Fruit fly (Drosophila melanogaster) whole organism, embryonic: ENCODE results near the gene synr.

ENCODE experiments used
- ATbp ChIP-seq: fragments of 200-800 bp; sonication (Bioruptor generic); optimal IDR thresholded peaks from 2 replicates; lab custom pipeline; 2017; ENCODE audit warnings: missing biosample characterization, mild to moderate bottlenecking, missing genetic modification characterization, missing genetic modification reagents
- Ada2b ChIP-seq: fragments of 200-800 bp; sonication (Bioruptor generic); IDR thresholded peaks from 2 replicates; pipeline ENCODE4 v1.3.6; 2022; ENCODE audit warnings: missing biosample characterization, missing genetic modification characterization
- BEAF-32 ChIP-seq: fragments of 200-800 bp; sonication (Bioruptor generic); optimal IDR thresholded peaks from 3 replicates; lab custom pipeline; 2017; ENCODE audit warnings: missing biosample characterization, missing genetic modification characterization, mild to moderate bottlenecking, moderate library complexity, missing genetic modification reagents
- CG10366 ChIP-seq: fragments of 200-800 bp; sonication (Bioruptor generic); IDR thresholded peaks from 2 replicates; pipeline ENCODE4 v1.3.6; 2022; ENCODE audit warnings: missing biosample characterization, missing genetic modification characterization
- CG12155 ChIP-seq: fragments of 200-800 bp; sonication (Bioruptor generic); optimal IDR thresholded peaks from 3 replicates; lab custom pipeline; 2016; ENCODE audit warnings: missing biosample characterization, missing genetic modification characterization
- CG12659 ChIP-seq: fragments of 200-800 bp; sonication (Bioruptor generic); optimal IDR thresholded peaks from 3 replicates; lab custom pipeline; 2017; ENCODE audit warnings: mild to moderate bottlenecking, missing biosample characterization, missing genetic modification reagents, missing genetic modification characterization
- CG13287 ChIP-seq: fragments of 200-800 bp; sonication (Bioruptor generic); IDR thresholded peaks from 2 replicates; pipeline ENCODE4 v1.3.6; 2022; ENCODE audit warnings: missing biosample characterization, missing genetic modification characterization; ENCODE audit not compliant: partially characterized antibody
- CG15514 ChIP-seq: fragments of 200-800 bp; sonication (Bioruptor generic); optimal IDR thresholded peaks from 3 replicates; lab custom pipeline; 2017; ENCODE audit warnings: missing biosample characterization, missing genetic modification characterization, mild to moderate bottlenecking, moderate library complexity, missing genetic modification reagents
- CG15696 ChIP-seq: fragments of 200-800 bp; sonication (Bioruptor generic); optimal IDR thresholded peaks from 2 replicates; lab custom pipeline; 2019; ENCODE audit warnings: missing biosample characterization, mild to moderate bottlenecking, missing genetic modification characterization, moderate library complexity
- CG16779 ChIP-seq: fragments of 200-800 bp; sonication (Bioruptor generic); IDR thresholded peaks from 2 replicates; pipeline ENCODE4 v1.3.6; 2022; ENCODE audit warnings: missing biosample characterization, missing genetic modification characterization
- CG18011 ChIP-seq: fragments of 200-800 bp; sonication (Bioruptor generic); optimal IDR thresholded peaks from 2 replicates; lab custom pipeline; 2017; ENCODE audit warnings: missing biosample characterization, missing genetic modification characterization, mild to moderate bottlenecking, moderate library complexity, missing genotype
- CG32772 ChIP-seq: fragments of 200-800 bp; sonication (Bioruptor generic); IDR thresholded peaks from 2 replicates; pipeline ENCODE4 v1.3.6; 2022; ENCODE audit warnings: missing biosample characterization, missing genetic modification characterization
- CG3281 ChIP-seq: fragments of 200-800 bp; sonication (Bioruptor generic); optimal IDR thresholded peaks from 3 replicates; lab custom pipeline; 2017; ENCODE audit warnings: missing biosample characterization, mild to moderate bottlenecking, missing genetic modification characterization
- CG4328 ChIP-seq: fragments of 200-800 bp; sonication (Bioruptor generic); optimal IDR thresholded peaks from 3 replicates; lab custom pipeline; 2017; ENCODE audit warnings: missing biosample characterization, missing genetic modification reagents, missing genetic modification characterization
- D19B ChIP-seq: fragments of 200-800 bp; sonication (Bioruptor generic); optimal IDR thresholded peaks from 2 replicates; lab custom pipeline; 2017; ENCODE audit warnings: missing biosample characterization, mild to moderate bottlenecking, missing genetic modification characterization
- Eip74EF ChIP-seq, 2 experiments: fragments of 200-800 bp in 1 of 2; fragments of >200 bp in 1 of 2; sonication (Bioruptor generic) in 1 of 2; optimal IDR thresholded peaks; 2 replicates each; lab custom pipeline; 2017 to 2019; ENCODE audit warnings: missing biosample characterization in 2 of 2, missing genetic modification characterization in 2 of 2, mild to moderate bottlenecking in 1 of 2, moderate library complexity in 1 of 2
- Elba2 ChIP-seq: fragments of 200-800 bp; sonication (Bioruptor generic); optimal IDR thresholded peaks from 3 replicates; lab custom pipeline; 2016; ENCODE audit warnings: missing biosample characterization, missing genetic modification characterization
- HmgZ ChIP-seq: fragments of 200-800 bp; sonication (Bioruptor generic); optimal IDR thresholded peaks from 2 replicates; lab custom pipeline; 2018; ENCODE audit warnings: missing biosample characterization, mild to moderate bottlenecking, missing genetic modification characterization
- Hr78 ChIP-seq, 2 experiments: fragments of 200-800 bp in 1 of 2; fragments of >200 bp in 1 of 2; sonication (Bioruptor generic) in 1 of 2; optimal IDR thresholded peaks; 2 replicates each; lab custom pipeline; 2017 to 2019; ENCODE audit warnings: missing biosample characterization in 2 of 2, missing genetic modification characterization in 2 of 2, mild to moderate bottlenecking in 1 of 2, moderate library complexity in 1 of 2
- Hsf ChIP-seq: fragments of 200-800 bp; sonication (Bioruptor generic); optimal IDR thresholded peaks from 3 replicates; lab custom pipeline; 2016; ENCODE audit warnings: missing biosample characterization, missing genetic modification characterization
- Myb ChIP-seq: fragments of 200-800 bp; sonication (Bioruptor generic); optimal IDR thresholded peaks from 2 replicates; lab custom pipeline; 2016; ENCODE audit warnings: missing biosample characterization, missing genetic modification characterization
- NfI ChIP-seq: fragments of 200-800 bp; sonication (Bioruptor generic); optimal IDR thresholded peaks from 3 replicates; lab custom pipeline; 2018; ENCODE audit warnings: missing biosample characterization, mild to moderate bottlenecking, missing genetic modification characterization, moderate library complexity
- Six4 ChIP-seq: fragments of 200-800 bp; sonication (Bioruptor generic); optimal IDR thresholded peaks from 2 replicates; lab custom pipeline; 2016; ENCODE audit warnings: missing biosample characterization, missing genetic modification characterization
- Ssrp ChIP-seq: fragments of 200-800 bp; sonication (Bioruptor generic); optimal IDR thresholded peaks from 2 replicates; lab custom pipeline; 2018; ENCODE audit warnings: missing biosample characterization, mild to moderate bottlenecking, missing genetic modification characterization, moderate library complexity
- TFAM ChIP-seq: fragments of 200-800 bp; sonication (Bioruptor generic); optimal IDR thresholded peaks from 2 replicates; lab custom pipeline; 2017; ENCODE audit warnings: missing biosample characterization, missing genetic modification characterization, inconsistent platforms
- ac ChIP-seq: fragments of 200-800 bp; sonication (Bioruptor generic); optimal IDR thresholded peaks from 3 replicates; lab custom pipeline; 2017; ENCODE audit warnings: missing biosample characterization, mild to moderate bottlenecking, missing genetic modification characterization
- aop ChIP-seq: fragments of 200-800 bp; sonication (Bioruptor generic); IDR thresholded peaks from 2 replicates; pipeline ENCODE4 v1.3.6; 2022; ENCODE audit warnings: missing biosample characterization, missing genetic modification characterization
- ara ChIP-seq: fragments of 200-800 bp; sonication (Bioruptor generic); IDR thresholded peaks from 2 replicates; pipeline ENCODE4 v1.3.6; 2022; ENCODE audit warnings: missing biosample characterization, missing genetic modification characterization
- ash1 ChIP-seq: fragments of 200-800 bp; sonication (Bioruptor generic); optimal IDR thresholded peaks from 2 replicates; lab custom pipeline; 2018; ENCODE audit warnings: missing biosample characterization, mild to moderate bottlenecking, missing genetic modification characterization
- bab2 ChIP-seq: fragments of 200-800 bp; sonication (Bioruptor generic); optimal IDR thresholded peaks from 2 replicates; lab custom pipeline; 2016; ENCODE audit warnings: missing biosample characterization, missing genetic modification characterization
- chinmo ChIP-seq: fragments of 200-800 bp; sonication (Bioruptor generic); IDR thresholded peaks from 4 replicates; pipeline ENCODE4 v1.3.6; 2022; ENCODE audit warnings: missing biosample characterization, missing genetic modification characterization; ENCODE audit not compliant: partially characterized antibody
- dan ChIP-seq: fragments of 200-800 bp; sonication (Bioruptor generic); IDR thresholded peaks from 2 replicates; pipeline ENCODE4 v1.3.6; 2022; ENCODE audit warnings: missing biosample characterization, missing genetic modification characterization
- disco-r ChIP-seq: fragments of 200-800 bp; sonication (Bioruptor generic); optimal IDR thresholded peaks from 2 replicates; lab custom pipeline; 2016; ENCODE audit warnings: missing biosample characterization, missing genetic modification characterization
- emc ChIP-seq: fragments of 200-800 bp; sonication (Bioruptor generic); optimal IDR thresholded peaks from 2 replicates; lab custom pipeline; 2016; ENCODE audit warnings: missing biosample characterization, missing genetic modification characterization
- grau ChIP-seq: fragments of 200-800 bp; optimal IDR thresholded peaks from 3 replicates; lab custom pipeline; 2019; ENCODE audit warnings: missing biosample characterization, mild to moderate bottlenecking, missing genetic modification characterization, moderate library complexity
- her ChIP-seq: fragments of 200-800 bp; sonication (Bioruptor generic); optimal IDR thresholded peaks from 2 replicates; lab custom pipeline; 2016; ENCODE audit warnings: missing biosample characterization, missing genetic modification characterization
- jigr1 ChIP-seq: fragments of 200-800 bp; sonication (Bioruptor generic); IDR thresholded peaks from 3 replicates; pipeline ENCODE4 v1.3.6; 2022; ENCODE audit warnings: missing biosample characterization, missing genetic modification characterization
- mld ChIP-seq: fragments of 200-800 bp; sonication (Bioruptor generic); IDR thresholded peaks from 3 replicates; pipeline ENCODE4 v1.3.6; 2022; ENCODE audit warnings: missing biosample characterization, missing genetic modification characterization; ENCODE audit not compliant: partially characterized antibody
- nerfin-1 ChIP-seq: fragments of 200-800 bp; sonication (Bioruptor generic); optimal IDR thresholded peaks from 3 replicates; lab custom pipeline; 2019; ENCODE audit warnings: missing biosample characterization, mild to moderate bottlenecking, missing genetic modification characterization, moderate library complexity
- org-1 ChIP-seq: fragments of 200-800 bp; sonication (Bioruptor generic); optimal IDR thresholded peaks from 2 replicates; lab custom pipeline; 2017; ENCODE audit warnings: missing biosample characterization, missing genetic modification characterization
- phol ChIP-seq: fragments of 200-800 bp; sonication (Bioruptor generic); optimal IDR thresholded peaks from 3 replicates; lab custom pipeline; 2018; ENCODE audit warnings: missing biosample characterization, mild to moderate bottlenecking, missing genetic modification characterization, moderate library complexity
- pros ChIP-seq: fragments of 200-800 bp; sonication (Bioruptor generic); optimal IDR thresholded peaks from 3 replicates; lab custom pipeline; 2019; ENCODE audit warnings: missing biosample characterization, mild to moderate bottlenecking, missing genetic modification characterization, moderate library complexity
- schlank ChIP-seq: fragments of 200-800 bp; sonication (Bioruptor generic); optimal IDR thresholded peaks from 2 replicates; lab custom pipeline; 2018; ENCODE audit warnings: missing biosample characterization, mild to moderate bottlenecking, missing genetic modification characterization
- sd ChIP-seq: fragments of 200-800 bp; sonication (Bioruptor generic); optimal IDR thresholded peaks from 3 replicates; lab custom pipeline; 2018; ENCODE audit warnings: missing biosample characterization, mild to moderate bottlenecking, missing genetic modification characterization, moderate library complexity
- slbo ChIP-seq: fragments of 200-800 bp; sonication (Bioruptor generic); IDR thresholded peaks from 2 replicates; pipeline ENCODE4 v1.3.6; 2022; ENCODE audit warnings: missing biosample characterization, missing genetic modification characterization
- sna ChIP-seq: fragments of 200-800 bp; sonication (Bioruptor generic); IDR thresholded peaks from 2 replicates; pipeline ENCODE4 v1.3.6; 2022; ENCODE audit warnings: missing biosample characterization, missing genetic modification characterization; ENCODE audit not compliant: partially characterized antibody
- trem ChIP-seq: fragments of 200-800 bp; optimal IDR thresholded peaks from 3 replicates; lab custom pipeline; 2019; ENCODE audit warnings: missing biosample characterization, mild to moderate bottlenecking, missing genetic modification characterization, moderate library complexity
- vvl ChIP-seq: fragments of 200-800 bp; sonication (Bioruptor generic); IDR thresholded peaks from 2 replicates; pipeline ENCODE4 v1.3.6; 2022; ENCODE audit warnings: missing biosample characterization, missing genetic modification characterization

synr gene

dm6 chr2L:4981278-4981966, 38.9 kb downstream of the synr start, which contains the start of the genes CG8892 and CG34126 (continued):
- TF ChIP-seq CG12659 (peak; percentile 99), phol (tag; lab: Kevin White, UChicago) (peak; percentile 98), schlank (tag; lab: Kevin White, UChicago) (peak; percentile 81), ATbp (GFP tag; lab: Kevin White, UChicago) (peak; percentile 90), grau (tag; lab: Kevin White, UChicago) (peak; percentile 96), CG16779 (GFP tag; lab: Robert Waterston, UW) (peak; percentile 85), Hr78 (GFP tag; optimal IDR thresholded peaks at IDR 0.05; lab: Kevin White, UChicago) (peak in 1 of 2 experiments; percentile 75), ash1 (peak; percentile 86), jigr1 (GFP tag; lab: Robert Waterston, UW) (peak; percentile 95), CG15514 (GFP tag; lab: Kevin White, UChicago) (peak; percentile 93), her (GFP tag; lab: Kevin White, UChicago) (peak; percentile 84), CG12155 (GFP tag; lab: Kevin White, UChicago) (peak; percentile 97), ac (peak; percentile 65), BEAF-32 (GFP tag; lab: Kevin White, UChicago) (peak; percentile 68), Ada2b (GFP tag; lab: Robert Waterston, UW) (peak; percentile 93), CG10366 (GFP tag; lab: Robert Waterston, UW) (peak; percentile 94), Ssrp (tag; lab: Kevin White, UChicago) (peak; percentile 97), CG4328 (peak; percentile 97), TFAM (GFP tag; lab: Kevin White, UChicago) (peak; percentile 89), Elba2 (peak; percentile 92), org-1 (GFP tag; lab: Kevin White, UChicago) (peak; percentile 96), dan (GFP tag; lab: Robert Waterston, UW) (peak; percentile 93), nerfin-1 (peak; percentile 97), CG13287 (GFP tag; lab: Robert Waterston, UW) (peak; percentile 30; the same call in 1 of the 2 replicates), slbo (GFP tag; lab: Robert Waterston, UW) (peak; percentile 98), Eip74EF (GFP tag; optimal IDR thresholded peaks at IDR 0.05; lab: Kevin White, UChicago) (peak in 1 of 2 experiments; percentile 85), CG32772 (GFP tag; lab: Robert Waterston, UW) (peak; percentile 96), CG15696 (tag; lab: Kevin White, UChicago) (peak; percentile 98), chinmo (GFP tag; lab: Robert Waterston, UW) (peak; percentile 87; the same call in 2 of the 4 replicates), NfI (GFP tag; lab: Kevin White, UChicago) (peak; percentile 98), D19B (GFP tag; lab: Kevin White, UChicago) (peak; percentile 91), CG18011 (peak; percentile 90), Myb (GFP tag; lab: Kevin White, UChicago) (peak; percentile 84), HmgZ (tag; lab: Kevin White, UChicago) (peak; percentile 98), Hsf (GFP tag; lab: Kevin White, UChicago) (peak; percentile 99), sna (GFP tag; lab: Robert Waterston, UW) (no peak), ara (GFP tag; lab: Robert Waterston, UW) (peak; percentile 94), aop (GFP tag; lab: Robert Waterston, UW) (peak; percentile 72; the same call in 1 of the 2 replicates), disco-r (GFP tag; lab: Kevin White, UChicago) (peak; percentile 83), pros (peak; percentile 51), sd (tag; lab: Kevin White, UChicago) (peak; percentile 90), vvl (peak; percentile 96), trem (tag; lab: Kevin White, UChicago) (peak; percentile 93), CG3281 (GFP tag; lab: Kevin White, UChicago) (peak; percentile 97), emc (GFP tag; lab: Kevin White, UChicago) (peak; percentile 93), Six4 (GFP tag; lab: Kevin White, UChicago) (peak; percentile 97), mld (GFP tag; lab: Robert Waterston, UW) (no peak), bab2 (GFP tag; lab: Kevin White, UChicago) (peak; percentile 97)
